Worm (Caenorhabditis elegans) whole organism, L2 larva: ENCODE results near the gene Y38E10A.14.

Source experiments
- C34F6.9 ChIP-seq: fragments of 150-350 bp; optimal IDR thresholded peaks from 2 replicates; lab custom pipeline; 2014; ENCODE audit warnings: missing biosample characterization, missing genetic modification characterization
- F13H6.1 ChIP-seq: sonication (generic microtip); optimal IDR thresholded peaks from 2 replicates; lab custom pipeline; 2016; ENCODE audit warnings: missing genetic modification characterization, missing compliant biosample characterization
- Y55F3AM.14 ChIP-seq: fragments of 200-800 bp; sonication (Bioruptor generic); optimal IDR thresholded peaks from 2 replicates; lab custom pipeline; 2018; ENCODE audit warnings: mild to moderate bottlenecking, missing genetic modification characterization, missing compliant biosample characterization
- ZK546.5 ChIP-seq: sonication (generic microtip); optimal IDR thresholded peaks from 2 replicates; lab custom pipeline; 2017; ENCODE audit warnings: missing biosample characterization, missing genetic modification characterization
- alr-1 ChIP-seq: fragments of 150-350 bp; optimal IDR thresholded peaks from 2 replicates; lab custom pipeline; 2014; ENCODE audit warnings: missing biosample characterization, missing genetic modification characterization
- blmp-1 ChIP-seq: sonication (generic microtip); optimal IDR thresholded peaks from 2 replicates; lab custom pipeline; 2017; ENCODE audit warnings: missing genetic modification characterization, mild to moderate bottlenecking, missing compliant biosample characterization, antibody characterized with exemption, moderate library complexity; ENCODE audit not compliant: insufficient read depth
- ceh-16 ChIP-seq: fragments of 150-350 bp; optimal IDR thresholded peaks from 2 replicates; lab custom pipeline; 2014; ENCODE audit warnings: missing biosample characterization, missing genetic modification characterization
- crh-2 ChIP-seq: sonication (generic microtip); optimal IDR thresholded peaks from 2 replicates; lab custom pipeline; 2017; ENCODE audit warnings: missing biosample characterization, missing genetic modification characterization
- dmd-4 ChIP-seq: sonication (generic microtip); optimal IDR thresholded peaks from 2 replicates; lab custom pipeline; 2017; ENCODE audit warnings: missing biosample characterization, missing genetic modification characterization
- egl-27 ChIP-seq: sonication (generic microtip); optimal IDR thresholded peaks from 3 replicates; lab custom pipeline; 2017; ENCODE audit warnings: missing biosample characterization, missing genetic modification reagents, missing genetic modification characterization
- elt-1 ChIP-seq: fragments of 150-350 bp; optimal IDR thresholded peaks from 2 replicates; lab custom pipeline; 2014; ENCODE audit warnings: missing biosample characterization, missing genetic modification characterization
- elt-3 ChIP-seq: sonication (generic microtip); optimal IDR thresholded peaks from 2 replicates; lab custom pipeline; 2017; ENCODE audit warnings: missing biosample characterization, missing genetic modification characterization
- lin-39 ChIP-seq: fragments of 150-350 bp; optimal IDR thresholded peaks from 2 replicates; lab custom pipeline; 2014; ENCODE audit warnings: missing biosample characterization, missing genetic modification reagents, missing genetic modification characterization
- lsy-2 ChIP-seq, 2 experiments: fragments of 150-350 bp in 1 of 2; sonication (generic microtip) in 1 of 2; optimal IDR thresholded peaks; 2 replicates each; lab custom pipeline; 2014 to 2017; ENCODE audit warnings: missing biosample characterization in 2 of 2, missing genetic modification characterization in 2 of 2
- mab-5 ChIP-seq: fragments of 150-350 bp; optimal IDR thresholded peaks from 2 replicates; lab custom pipeline; 2014; ENCODE audit warnings: missing biosample characterization, missing genetic modification characterization
- mdl-1 ChIP-seq, 2 experiments: fragments of 150-350 bp in 1 of 2; sonication (generic microtip) in 1 of 2; optimal IDR thresholded peaks; 2 replicates each; lab custom pipeline; 2017; ENCODE audit warnings: missing biosample characterization in 2 of 2, missing genetic modification characterization in 2 of 2
- nhr-11 ChIP-seq: fragments of 150-350 bp; optimal IDR thresholded peaks from 2 replicates; lab custom pipeline; 2014; ENCODE audit warnings: missing biosample characterization, missing genetic modification characterization
- nhr-12 ChIP-seq: fragments of 150-350 bp; optimal IDR thresholded peaks from 2 replicates; lab custom pipeline; 2014; ENCODE audit warnings: missing biosample characterization, missing genetic modification characterization
- nhr-21 ChIP-seq: fragments of 150-350 bp; optimal IDR thresholded peaks from 2 replicates; lab custom pipeline; 2014; ENCODE audit warnings: missing biosample characterization, missing genetic modification characterization
- nhr-23 ChIP-seq: fragments of 150-350 bp; optimal IDR thresholded peaks from 2 replicates; lab custom pipeline; 2014; ENCODE audit warnings: missing biosample characterization, missing genetic modification reagents, missing genetic modification characterization
- nhr-237 ChIP-seq: fragments of 150-350 bp; optimal IDR thresholded peaks from 2 replicates; lab custom pipeline; 2014; ENCODE audit warnings: missing biosample characterization, missing genetic modification characterization
- nhr-25 ChIP-seq: fragments of 150-350 bp; sonication (generic microtip); optimal IDR thresholded peaks from 3 replicates; lab custom pipeline; 2014; ENCODE audit warnings: missing biosample characterization, missing genetic modification characterization
- sem-4 ChIP-seq: fragments of 150-350 bp; optimal IDR thresholded peaks from 2 replicates; lab custom pipeline; 2014; ENCODE audit warnings: missing biosample characterization, missing genetic modification reagents, missing genetic modification characterization
- skn-1 ChIP-seq: sonication (generic microtip); optimal IDR thresholded peaks from 2 replicates; lab custom pipeline; 2017; ENCODE audit warnings: missing biosample characterization, missing genetic modification characterization
- sma-3 ChIP-seq: sonication (generic microtip); optimal IDR thresholded peaks from 2 replicates; lab custom pipeline; 2016; ENCODE audit warnings: missing genetic modification reagents, missing genetic modification characterization, missing compliant biosample characterization
- sma-9 ChIP-seq, 2 experiments: fragments of 150-350 bp in 1 of 2; sonication (generic microtip) in 1 of 2; optimal IDR thresholded peaks; 2 replicates each; lab custom pipeline; 2014 to 2016; ENCODE audit warnings: missing genetic modification characterization in 2 of 2, mild to moderate bottlenecking in 1 of 2, missing biosample characterization in 1 of 2, missing compliant biosample characterization in 1 of 2, missing genetic modification reagents in 1 of 2, moderate library complexity in 1 of 2
- unc-55 ChIP-seq: fragments of 150-350 bp; sonication (generic microtip); optimal IDR thresholded peaks from 3 replicates; lab custom pipeline; 2014; ENCODE audit warnings: missing biosample characterization, missing genetic modification reagents, missing genetic modification characterization
- zag-1 ChIP-seq: fragments of 150-350 bp; optimal IDR thresholded peaks from 2 replicates; lab custom pipeline; 2014; ENCODE audit warnings: missing biosample characterization, missing genetic modification characterization
- ztf-1 ChIP-seq: fragments of 200-800 bp; sonication (Bioruptor generic); conservative IDR thresholded peaks from 2 replicates; pipeline ENCODE4 v1.3.6; 2022; ENCODE audit warnings: missing genetic modification characterization, missing compliant biosample characterization
- ztf-11 ChIP-seq: sonication (generic microtip); optimal IDR thresholded peaks from 2 replicates; lab custom pipeline; 2017; ENCODE audit warnings: missing biosample characterization, missing genetic modification characterization
- ztf-4 ChIP-seq: fragments of 150-350 bp; optimal IDR thresholded peaks from 2 replicates; lab custom pipeline; 2014; ENCODE audit warnings: missing biosample characterization, missing genetic modification characterization

Gene Y38E10A.14

ce11 chrII:12640370-12640769 lies 16.0 kb upstream of the Y38E10A.14 start, which contains the start of gene nhr-235:
nhr-235 (plus strand) TSS chrII:12640670.
- no peak for TF ChIP-seq ZK546.5 (tag; lab: Kevin White, UChicago)
- TF ChIP-seq elt-1 (tag; lab: Kevin White, UChicago), result no peak

DNA sequence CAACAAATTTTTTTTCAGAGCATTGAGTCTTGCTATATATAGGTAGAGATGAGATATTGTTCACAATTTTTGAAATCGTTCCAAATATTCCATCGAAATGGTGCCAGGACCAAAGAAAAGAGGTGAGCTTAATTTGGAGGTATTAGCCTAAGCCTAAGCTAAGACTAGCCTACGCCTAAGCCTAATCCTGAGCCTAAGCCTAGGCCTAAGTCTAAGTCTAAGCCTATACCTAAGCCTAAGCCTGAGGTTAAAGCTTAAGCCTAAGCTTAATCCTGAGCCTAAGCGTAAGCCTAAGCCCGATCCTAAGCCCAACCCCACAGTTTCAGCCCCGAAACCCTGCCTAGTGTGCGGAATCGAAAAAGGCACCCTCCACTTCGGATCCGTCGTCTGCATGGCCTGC lies 12.3 kb upstream of the Y38E10A.14 start, which contains the start of gene nhr-234:
TSS of gene nhr-234 (plus strand) at position 77 of the 400 bp plus-strand sequence.
- TF ChIP-seq elt-3 (tag; lab: Kevin White, UChicago), result no peak
- no peak for TF ChIP-seq lin-39
- no peak for TF ChIP-seq nhr-12 (tag; lab: Kevin White, UChicago)
- no peak for TF ChIP-seq F13H6.1 (tag; lab: Kevin White, UChicago)

DNA sequence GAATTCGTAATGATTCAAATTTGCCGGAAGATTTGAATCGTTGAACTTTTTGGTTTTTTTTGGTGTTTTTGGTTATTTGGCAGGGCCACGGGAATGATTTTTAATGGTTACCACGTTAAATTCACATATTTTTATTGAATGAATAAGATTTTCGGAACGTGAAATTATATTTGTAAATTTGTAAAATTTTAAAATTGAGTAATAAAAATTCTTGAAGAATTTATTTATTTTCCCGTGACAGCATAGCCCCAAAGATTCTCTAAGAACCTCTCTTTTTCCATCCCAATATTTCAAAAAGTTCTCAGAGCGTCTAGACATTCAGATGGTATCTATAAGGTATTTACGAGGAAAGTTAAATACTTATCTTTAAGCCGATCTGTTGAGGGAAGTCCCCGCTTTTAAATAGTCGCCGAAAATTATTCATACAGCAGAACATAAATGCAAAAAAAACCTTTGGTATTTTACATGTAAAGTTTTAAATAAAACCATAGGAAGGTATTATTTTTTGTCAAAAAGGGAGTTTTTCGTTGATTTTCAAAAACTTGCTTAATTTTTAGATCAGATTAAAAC lies 10.5 kb upstream of the Y38E10A.14 start, which contains the start of gene Y38E10A.17:
TSS of gene Y38E10A.17 (minus strand) at position 51 of the 570 bp plus-strand sequence.
- peak; percentile 44 for TF ChIP-seq sma-9 (GFP tag; optimal IDR thresholded peaks at IDR 0.05; lab: Kevin White, UChicago)
- no peak for TF ChIP-seq sma-9 (tag; optimal IDR thresholded peaks at IDR 0.05; lab: Kevin White, UChicago)
- TF ChIP-seq crh-2, result no peak

DNA sequence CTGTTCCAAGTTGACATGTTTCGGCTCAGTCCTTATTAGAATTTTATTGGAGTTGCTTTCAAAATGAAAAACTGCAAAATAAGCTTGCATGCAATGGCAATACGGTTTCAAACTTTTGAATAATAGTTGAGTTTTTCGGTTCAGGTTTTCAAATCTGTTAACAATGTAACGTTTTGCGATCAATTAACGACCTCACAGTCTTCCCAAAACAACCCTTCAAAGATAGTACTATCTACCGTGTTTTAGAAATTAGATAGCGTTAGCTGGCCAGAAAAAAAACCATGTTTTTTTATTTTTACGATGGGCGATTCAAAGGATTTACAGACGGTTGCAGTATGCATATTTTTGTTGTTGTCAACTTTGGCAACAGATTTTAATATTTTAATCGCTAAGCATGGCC lies 6.6 kb upstream of the Y38E10A.14 start, which contains the start of gene Y38E10A.34:
TSS of gene Y38E10A.34 (plus strand) at position 301 of the 400 bp plus-strand sequence.
- TF ChIP-seq mdl-1 (tag; optimal IDR thresholded peaks at IDR 0.05; lab: Kevin White, UChicago) (no peak), dmd-4 (no peak), sma-3 (GFP tag; lab: Kevin White, UChicago) (no peak), elt-1 (tag; lab: Kevin White, UChicago) (no peak), sem-4 (tag; lab: Kevin White, UChicago) (no peak), alr-1 (no peak)

DNA sequence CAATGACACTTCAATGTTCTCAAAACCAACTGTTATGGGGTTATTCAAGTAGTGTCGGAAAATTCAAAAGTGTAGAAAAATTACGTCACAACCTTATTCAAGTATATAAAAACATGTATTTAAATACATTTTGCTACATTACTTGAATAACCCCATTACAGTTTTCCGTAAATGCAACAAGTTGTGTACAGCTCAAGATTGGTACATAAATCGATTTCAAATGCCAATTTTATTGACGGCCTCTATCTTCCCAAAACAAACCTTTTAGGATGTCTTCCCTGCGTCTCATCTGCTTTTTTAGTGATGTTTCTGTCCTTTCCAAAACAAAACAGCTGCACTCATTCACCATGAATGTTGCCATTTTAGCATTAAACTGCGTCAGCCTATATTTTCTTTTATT lies 5.1 kb upstream of the Y38E10A.14 start, which contains the start of gene Y38E10A.28:
TSS of gene Y38E10A.28 (plus strand) at position 301 of the 400 bp plus-strand sequence.
- TF ChIP-seq ztf-11 (tag; lab: Kevin White, UChicago) (no peak), ztf-1 (GFP tag; lab: Robert Waterston, UW) (no peak), zag-1 (no peak), Y55F3AM.14 (GFP tag; lab: Kevin White, UChicago) (no peak)

- TF ChIP-seq sma-9 (GFP tag; optimal IDR thresholded peaks at IDR 0.05; lab: Kevin White, UChicago) (peak; percentile 37), sma-9 (tag; optimal IDR thresholded peaks at IDR 0.05; lab: Kevin White, UChicago) (no peak), ceh-16 (tag; lab: Kevin White, UChicago) (no peak), nhr-25 (tag; lab: Kevin White, UChicago) (peak; percentile 71), blmp-1 (tag; lab: Kevin White, UChicago) (no peak)
Observed at ce11 chrII:12628566-12628965, 4.2 kb upstream of the Y38E10A.14 start, which contains the start of gene nspe-5. nspe-5 (plus strand) TSS chrII:12628866.

DNA sequence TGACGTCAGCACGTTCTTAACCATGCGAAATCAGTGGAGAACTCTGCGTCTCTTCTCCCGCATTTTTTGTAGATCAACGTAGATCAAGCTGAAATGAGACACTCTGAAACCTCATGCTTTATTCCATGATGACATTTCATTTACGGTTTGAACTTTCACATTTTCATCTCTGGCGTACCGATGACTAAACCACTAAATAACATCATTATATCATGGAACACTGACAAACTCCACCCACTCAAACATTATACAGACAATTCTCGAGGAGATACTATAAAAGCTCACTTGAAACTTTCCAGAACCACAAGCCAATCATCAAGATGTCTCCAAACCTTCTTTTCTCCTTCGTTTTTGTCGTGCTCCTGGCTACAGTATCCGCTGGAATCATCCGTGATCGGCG lies 2.6 kb upstream of the Y38E10A.14 start, which contains the start of gene nspe-7:
TSS of gene nspe-7 (plus strand) at position 301 of the 400 bp plus-strand sequence.
- TF ChIP-seq nhr-11 (tag; lab: Kevin White, UChicago) (no peak), skn-1 (tag; lab: Kevin White, UChicago) (no peak), lsy-2 (tag; optimal IDR thresholded peaks at IDR 0.05; lab: Kevin White, UChicago) (no peak), ztf-4 (tag; lab: Kevin White, UChicago) (no peak), elt-1 (tag; lab: Kevin White, UChicago) (no peak), lin-39 (no peak), ZK546.5 (tag; lab: Kevin White, UChicago) (no peak)

DNA sequence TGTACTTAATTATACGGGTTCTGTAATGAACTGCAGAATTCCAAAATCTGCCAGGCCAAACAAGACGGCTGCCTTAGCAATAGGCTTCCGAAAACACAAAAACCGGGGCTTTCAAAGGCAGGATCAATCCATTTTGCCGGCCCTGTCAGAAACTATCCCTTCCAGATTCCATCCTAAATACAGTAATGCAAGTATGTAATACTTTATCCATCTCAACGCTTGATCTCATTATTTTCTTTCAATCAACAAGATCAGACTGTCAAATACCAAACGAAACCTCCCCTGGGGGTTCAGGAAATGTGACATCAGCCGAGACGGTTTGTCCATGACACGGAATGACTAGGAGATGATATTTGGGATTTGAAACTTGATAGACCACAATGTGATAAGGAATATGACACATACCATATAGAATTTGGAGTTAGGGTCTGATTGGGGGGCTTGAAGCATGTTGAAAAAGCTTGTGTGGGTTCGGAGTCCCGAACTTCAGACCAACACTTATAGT lies 1.8 kb upstream of the Y38E10A.14 start:
- TF ChIP-seq dmd-4 (no peak), elt-1 (tag; lab: Kevin White, UChicago) (no peak), mab-5 (no peak), sma-3 (GFP tag; lab: Kevin White, UChicago) (no peak), nhr-23 (tag; lab: Kevin White, UChicago) (no peak), sma-9 (GFP tag; optimal IDR thresholded peaks at IDR 0.05; lab: Kevin White, UChicago) (no peak), sma-9 (tag; optimal IDR thresholded peaks at IDR 0.05; lab: Kevin White, UChicago) (no peak), C34F6.9 (tag; lab: Kevin White, UChicago) (no peak), egl-27 (tag; lab: Kevin White, UChicago) (no peak), nhr-237 (tag; lab: Kevin White, UChicago) (no peak), nhr-21 (no peak), nhr-11 (tag; lab: Kevin White, UChicago) (no peak), unc-55 (GFP tag; lab: Kevin White, UChicago) (no peak)
